Worm (Caenorhabditis elegans): ENCODE measurements around the gene F45E10.2.

- TF ChIP-seq ceh-82 (tag; optimal IDR thresholded peaks at IDR 0.05) (peak in 2 of 3 experiments; percentile 45 to 84), nhr-77 (tag; optimal IDR thresholded peaks at IDR 0.05) (peak; percentile 52), blmp-1 (tag; optimal IDR thresholded peaks at IDR 0.05) (no peak), ceh-88 (GFP tag; IDR thresholded peaks at IDR 0.05) (no peak), swsn-7 (tag; optimal IDR thresholded peaks at IDR 0.05) (peak; percentile 67), fos-1 (tag; optimal IDR thresholded peaks at IDR 0.05) (no peak), elt-3 (tag; optimal IDR thresholded peaks at IDR 0.05) (no peak)
These were observed 12.2 kb downstream of the F45E10.2 start for ce11 chrII:11042878-11043331.
